1 fruit fly cellular context compared by ENCODE assay signal in the genomic region with DNA sequence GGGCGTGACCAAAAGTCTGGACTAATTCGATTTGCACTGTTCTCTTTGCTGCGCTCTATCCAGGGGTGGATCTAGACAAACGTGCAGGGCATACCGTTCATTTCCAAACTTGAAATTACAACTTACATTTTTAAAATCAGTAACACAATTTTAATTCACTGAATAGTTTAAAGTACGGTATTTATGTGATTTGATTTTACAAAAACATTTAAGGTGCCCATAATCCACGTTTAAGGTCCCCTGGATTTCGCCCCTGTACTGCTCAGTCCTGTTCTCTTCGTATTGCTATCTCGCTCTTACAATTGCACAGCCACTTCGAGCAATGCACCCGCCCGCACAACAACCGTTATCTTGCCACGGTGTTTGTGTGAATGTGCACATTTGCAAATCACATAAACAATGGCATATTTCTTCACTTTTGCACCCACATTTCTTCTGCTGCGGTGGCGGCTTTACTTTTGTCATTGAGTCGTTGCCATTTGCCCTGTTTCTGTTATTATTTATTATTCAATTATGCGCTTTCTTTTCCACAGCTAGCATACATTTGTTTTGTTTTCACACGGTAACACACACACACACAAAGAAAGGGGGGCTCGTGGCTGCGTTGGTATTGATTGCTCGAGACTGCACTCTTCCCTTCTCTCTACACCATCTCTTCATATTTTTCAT.
TF ChIP-seq lines count a peak whose summit lies in the region.

No protein-coding gene starts in this region.

TF ChIP-seq in whole organism, embryonic, 481 proteins besides CTCF, POLR2A, EP300 and RAD21 (continued from another document and continues in another):
- TF ChIP-seq Antp (GFP tag; optimal IDR thresholded peaks at IDR 0.05; lab: Kevin White, UChicago) (peak; percentile 78), ken (GFP tag; IDR thresholded peaks at IDR 0.05; lab: Robert Waterston, UW) (peak; percentile 79), stwl (tag; optimal IDR thresholded peaks at IDR 0.05; lab: Kevin White, UChicago) (peak; percentile 43), gsb-n (tag; optimal IDR thresholded peaks at IDR 0.05; lab: Kevin White, UChicago) (peak; percentile 87), nerfin-2 (GFP tag; IDR thresholded peaks at IDR 0.05; lab: Robert Waterston, UW; ENCODE audit: partially characterized antibody) (no peak), pum (GFP tag; optimal IDR thresholded peaks at IDR 0.05; lab: Kevin White, UChicago) (peak; percentile 84), chn (GFP tag; optimal IDR thresholded peaks at IDR 0.05; lab: Kevin White, UChicago) (peak; percentile 76), CG3065 (GFP tag; optimal IDR thresholded peaks at IDR 0.05; lab: Kevin White, UChicago) (no peak), CG31224 (GFP tag; IDR thresholded peaks at IDR 0.05; lab: Robert Waterston, UW) (peak; percentile 40; the same call in 1 of the 2 replicates), mld (GFP tag; IDR thresholded peaks at IDR 0.05; lab: Robert Waterston, UW; ENCODE audit: partially characterized antibody) (no peak), ash1 (GFP tag; optimal IDR thresholded peaks at IDR 0.05; lab: Kevin White, UChicago) (no peak), CG7271 (tag; optimal IDR thresholded peaks at IDR 0.05; lab: Kevin White, UChicago) (peak; percentile 71), sr (GFP tag; IDR thresholded peaks at IDR 0.05; lab: Robert Waterston, UW) (no peak), CG18011 (GFP tag; optimal IDR thresholded peaks at IDR 0.05; lab: Kevin White, UChicago) (no peak), tap (tag; optimal IDR thresholded peaks at IDR 0.05; lab: Kevin White, UChicago) (peak; percentile 70), CG17328 (GFP tag; IDR thresholded peaks at IDR 0.05; lab: Robert Waterston, UW) (peak; percentile 70), lmd (GFP tag; IDR thresholded peaks at IDR 0.05; lab: Robert Waterston, UW) (peak; percentile 83), CG31441 (GFP tag; IDR thresholded peaks at IDR 0.05; lab: Robert Waterston, UW) (peak; percentile 80), onecut (GFP tag; IDR thresholded peaks at IDR 0.05; lab: Robert Waterston, UW) (peak; percentile 50), CG10431 (GFP tag; optimal IDR thresholded peaks at IDR 0.05; lab: Kevin White, UChicago) (no peak), Taf1 (GFP tag; IDR thresholded peaks at IDR 0.05; lab: Robert Waterston, UW) (no peak), lab (GFP tag; optimal IDR thresholded peaks at IDR 0.05; lab: Kevin White, UChicago) (peak; percentile 73), ab (GFP tag; optimal IDR thresholded peaks at IDR 0.05; lab: Kevin White, UChicago) (no peak), CkIIα-i1 (GFP tag; IDR thresholded peaks at IDR 0.05; lab: Robert Waterston, UW) (no peak), hbn (GFP tag; IDR thresholded peaks at IDR 0.05; lab: Robert Waterston, UW; ENCODE audit: partially characterized antibody) (no peak), Oli (tag; optimal IDR thresholded peaks at IDR 0.05; lab: Kevin White, UChicago) (peak; percentile 77), pfk (GFP tag; optimal IDR thresholded peaks at IDR 0.05; lab: Kevin White, UChicago) (no peak), CG7987 (GFP tag; optimal IDR thresholded peaks at IDR 0.05; lab: Kevin White, UChicago) (peak; percentile 8), nerfin-1 (tag; optimal IDR thresholded peaks at IDR 0.05; lab: Kevin White, UChicago) (peak; percentile 81), chinmo (GFP tag; IDR thresholded peaks at IDR 0.05; lab: Robert Waterston, UW; ENCODE audit: partially characterized antibody) (no peak), BtbVII (GFP tag; optimal IDR thresholded peaks at IDR 0.05; lab: Kevin White, UChicago) (no peak), Sry-δ (GFP tag; optimal IDR thresholded peaks at IDR 0.05; lab: Kevin White, UChicago) (peak; percentile 38), CG9609 (GFP tag; optimal IDR thresholded peaks at IDR 0.05; lab: Kevin White, UChicago) (peak; percentile 64), Hr3 (GFP tag; optimal IDR thresholded peaks at IDR 0.05; lab: Kevin White, UChicago) (peak; percentile 74), CG7839 (tag; optimal IDR thresholded peaks at IDR 0.05; lab: Kevin White, UChicago) (peak; percentile 82), Meics (GFP tag; optimal IDR thresholded peaks at IDR 0.05; lab: Kevin White, UChicago) (peak; percentile 54), CG16815 (GFP tag; optimal IDR thresholded peaks at IDR 0.05; lab: Kevin White, UChicago) (peak; percentile 80), CG2202 (tag; optimal IDR thresholded peaks at IDR 0.05; lab: Kevin White, UChicago) (peak; percentile 73), CG12659 (GFP tag; optimal IDR thresholded peaks at IDR 0.05; lab: Kevin White, UChicago) (peak; percentile 53), ara (GFP tag; IDR thresholded peaks at IDR 0.05; lab: Robert Waterston, UW) (peak; percentile 91), E2f2 (GFP tag; IDR thresholded peaks at IDR 0.05; lab: Robert Waterston, UW) (0 out of 2 replicates have a peak, but pooled peaks have one; percentile 47), bigmax (GFP tag; optimal IDR thresholded peaks at IDR 0.05; lab: Kevin White, UChicago) (no peak), zf30C (GFP tag; optimal IDR thresholded peaks at IDR 0.05; lab: Kevin White, UChicago) (no peak), MBD-R2 (GFP tag; IDR thresholded peaks at IDR 0.05; lab: Robert Waterston, UW) (peak; percentile 12; the same call in 1 of the 2 replicates), HLH4C (GFP tag; IDR thresholded peaks at IDR 0.05; lab: Robert Waterston, UW; ENCODE audit: partially characterized antibody) (no peak), gfzf (GFP tag; optimal IDR thresholded peaks at IDR 0.05; lab: Kevin White, UChicago) (no peak), sob (GFP tag; IDR thresholded peaks at IDR 0.05; lab: Robert Waterston, UW) (peak; percentile 73; the same call in 1 of the 2 replicates), NfI (GFP tag; optimal IDR thresholded peaks at IDR 0.05; lab: Kevin White, UChicago) (peak; percentile 52), CG4328 (GFP tag; optimal IDR thresholded peaks at IDR 0.05; lab: Kevin White, UChicago) (no peak), Bdp1 (GFP tag; optimal IDR thresholded peaks at IDR 0.05; lab: Kevin White, UChicago) (peak; percentile 58), CG32772 (GFP tag; IDR thresholded peaks at IDR 0.05; lab: Robert Waterston, UW) (peak; percentile 85), CG10462 (GFP tag; optimal IDR thresholded peaks at IDR 0.05; lab: Kevin White, UChicago) (peak; percentile 60), CG2712 (tag; optimal IDR thresholded peaks at IDR 0.05; lab: Kevin White, UChicago) (peak; percentile 89), bab2 (GFP tag; optimal IDR thresholded peaks at IDR 0.05; lab: Kevin White, UChicago) (peak; percentile 85), CG34422 (GFP tag; IDR thresholded peaks at IDR 0.05; lab: Robert Waterston, UW) (peak; percentile 81; the same call in 2 of the 3 replicates), Xrp1 (GFP tag; IDR thresholded peaks at IDR 0.05; lab: Robert Waterston, UW) (peak; percentile 96), CG18764 (GFP tag; optimal IDR thresholded peaks at IDR 0.05; lab: Kevin White, UChicago) (peak; percentile 47), Trl (optimal IDR thresholded peaks at IDR 0.05; lab: Kevin White, UChicago) (no peak), Trl (GFP tag; optimal IDR thresholded peaks at IDR 0.05; lab: Kevin White, UChicago) (peak; percentile 74), Dad (GFP tag; optimal IDR thresholded peaks at IDR 0.05; lab: Kevin White, UChicago) (peak; percentile 53), Fer2 (tag; optimal IDR thresholded peaks at IDR 0.05; lab: Kevin White, UChicago) (peak; percentile 30), Ada2b (GFP tag; IDR thresholded peaks at IDR 0.05; lab: Robert Waterston, UW) (peak; percentile 79), nmo (GFP tag; optimal IDR thresholded peaks at IDR 0.05; lab: Kevin White, UChicago) (peak; percentile 89), H15 (GFP tag; IDR thresholded peaks at IDR 0.05; lab: Robert Waterston, UW) (peak; percentile 84), CG9817 (tag; optimal IDR thresholded peaks at IDR 0.05; lab: Kevin White, UChicago) (peak; percentile 48), pros (GFP tag; optimal IDR thresholded peaks at IDR 0.05; lab: Kevin White, UChicago) (no peak), prd (optimal IDR thresholded peaks at IDR 0.05; lab: Kevin White, UChicago) (no peak), prd (GFP tag; IDR thresholded peaks at IDR 0.05; lab: Robert Waterston, UW) (peak; percentile 96), inv (GFP tag; IDR thresholded peaks at IDR 0.05; lab: Robert Waterston, UW; ENCODE audit: partially characterized antibody) (peak; percentile 32; the same call in 1 of the 2 replicates), CG14014 (GFP tag; IDR thresholded peaks at IDR 0.05; lab: Robert Waterston, UW) (peak; percentile 55; the same call in 1 of the 2 replicates), CG18619 (GFP tag; optimal IDR thresholded peaks at IDR 0.05; lab: Kevin White, UChicago) (peak; percentile 56), fd96Cb (tag; optimal IDR thresholded peaks at IDR 0.05; lab: Kevin White, UChicago) (peak; percentile 93), CG7786 (GFP tag; optimal IDR thresholded peaks at IDR 0.05; lab: Kevin White, UChicago) (peak; percentile 64), en (GFP tag; optimal IDR thresholded peaks at IDR 0.05; lab: Kevin White, UChicago) (peak; percentile 57), pzg (GFP tag; optimal IDR thresholded peaks at IDR 0.05; lab: Kevin White, UChicago) (no peak), slou (GFP tag; optimal IDR thresholded peaks at IDR 0.05; lab: Kevin White, UChicago) (no peak), CG2120 (GFP tag; optimal IDR thresholded peaks at IDR 0.05; lab: Kevin White, UChicago) (peak; percentile 47), dm (GFP tag; optimal IDR thresholded peaks at IDR 0.05; lab: Kevin White, UChicago) (peak; percentile 65), CG9932 (GFP tag; IDR thresholded peaks at IDR 0.05; lab: Robert Waterston, UW) (0 out of 2 replicates have a peak, but pooled peaks have one; percentile 24), Myb (GFP tag; optimal IDR thresholded peaks at IDR 0.05; lab: Kevin White, UChicago) (peak; percentile 35), CG13123 (GFP tag; optimal IDR thresholded peaks at IDR 0.05; lab: Kevin White, UChicago) (no peak), CG8924 (tag; optimal IDR thresholded peaks at IDR 0.05; lab: Kevin White, UChicago) (peak; percentile 78), CG11085 (GFP tag; IDR thresholded peaks at IDR 0.05; lab: Robert Waterston, UW) (peak; percentile 54; the same call in 1 of the 2 replicates), CG11695 (GFP tag; IDR thresholded peaks at IDR 0.05; lab: Robert Waterston, UW) (peak; percentile 81), CG12219 (GFP tag; optimal IDR thresholded peaks at IDR 0.05; lab: Kevin White, UChicago) (peak; percentile 72), Atf3 (GFP tag; optimal IDR thresholded peaks at IDR 0.05; lab: Kevin White, UChicago) (peak; percentile 82), CG17802 (tag; optimal IDR thresholded peaks at IDR 0.05; lab: Kevin White, UChicago) (peak; percentile 40), nau (GFP tag; optimal IDR thresholded peaks at IDR 0.05; lab: Kevin White, UChicago) (no peak), CG2875 (GFP tag; optimal IDR thresholded peaks at IDR 0.05; lab: Kevin White, UChicago) (peak; percentile 66), hkb (optimal IDR thresholded peaks at IDR 0.05; lab: Kevin White, UChicago) (no peak), hkb (GFP tag; IDR thresholded peaks at IDR 0.05; lab: Robert Waterston, UW) (peak; percentile 84), dan (GFP tag; IDR thresholded peaks at IDR 0.05; lab: Robert Waterston, UW) (peak; percentile 75), CG6254 (GFP tag; optimal IDR thresholded peaks at IDR 0.05; lab: Kevin White, UChicago) (peak; percentile 72), vvl (GFP tag; IDR thresholded peaks at IDR 0.05; lab: Robert Waterston, UW) (peak; percentile 78), lilli (GFP tag; optimal IDR thresholded peaks at IDR 0.05; lab: Kevin White, UChicago) (peak; percentile 62), crol (GFP tag; IDR thresholded peaks at IDR 0.05; lab: Robert Waterston, UW) (no peak), h (optimal IDR thresholded peaks at IDR 0.05; lab: Kevin White, UChicago) (no peak), HmgD (GFP tag; optimal IDR thresholded peaks at IDR 0.05; lab: Kevin White, UChicago) (no peak), CG4854 (GFP tag; optimal IDR thresholded peaks at IDR 0.05; lab: Kevin White, UChicago) (peak; percentile 13), cato (GFP tag; optimal IDR thresholded peaks at IDR 0.05; lab: Kevin White, UChicago; ENCODE audit: borderline replicate concordance) (peak; percentile 60), CG13424 (tag; optimal IDR thresholded peaks at IDR 0.05; lab: Kevin White, UChicago) (peak; percentile 74), CG10274 (GFP tag; optimal IDR thresholded peaks at IDR 0.05; lab: Kevin White, UChicago) (peak; percentile 31), CG8359 (GFP tag; optimal IDR thresholded peaks at IDR 0.05; lab: Kevin White, UChicago; ENCODE audit: borderline replicate concordance) (peak; percentile 64), sim (GFP tag; IDR thresholded peaks at IDR 0.05; lab: Robert Waterston, UW) (no peak), dati (GFP tag; IDR thresholded peaks at IDR 0.05; lab: Robert Waterston, UW) (peak; percentile 65; the same call in 1 of the 2 replicates), ap (GFP tag; IDR thresholded peaks at IDR 0.05; lab: Robert Waterston, UW) (peak; percentile 47; the same call in 1 of the 2 replicates), CG8281 (tag; optimal IDR thresholded peaks at IDR 0.05; lab: Kevin White, UChicago) (peak; percentile 39), Drgx (GFP tag; IDR thresholded peaks at IDR 0.05; lab: Robert Waterston, UW) (peak; percentile 99), CrebB (tag; optimal IDR thresholded peaks at IDR 0.05; lab: Kevin White, UChicago) (peak; percentile 39), CG6791 (GFP tag; IDR thresholded peaks at IDR 0.05; lab: Robert Waterston, UW; ENCODE audit: partially characterized antibody) (no peak), pho (GFP tag; optimal IDR thresholded peaks at IDR 0.05; lab: Kevin White, UChicago) (no peak), CG15479 (GFP tag; optimal IDR thresholded peaks at IDR 0.05; lab: Kevin White, UChicago) (peak; percentile 93), CG14441 (GFP tag; IDR thresholded peaks at IDR 0.05; lab: Robert Waterston, UW) (peak; percentile 61), rib (GFP tag; IDR thresholded peaks at IDR 0.05; lab: Robert Waterston, UW) (no peak), CG34376 (GFP tag; optimal IDR thresholded peaks at IDR 0.05; lab: Kevin White, UChicago) (no peak), CG17829 (tag; optimal IDR thresholded peaks at IDR 0.05; lab: Kevin White, UChicago) (peak; percentile 89), twi (tag; optimal IDR thresholded peaks at IDR 0.05; lab: Kevin White, UChicago) (peak; percentile 69), knrl (GFP tag; IDR thresholded peaks at IDR 0.05; lab: Robert Waterston, UW; ENCODE audit: partially characterized antibody) (peak; percentile 45; the same call in 2 of the 3 replicates), CG4730 (GFP tag; IDR thresholded peaks at IDR 0.05; lab: Robert Waterston, UW) (peak; percentile 80), Pdp1 (GFP tag; optimal IDR thresholded peaks at IDR 0.05; lab: Kevin White, UChicago) (peak; percentile 78), sug (tag; optimal IDR thresholded peaks at IDR 0.05; lab: Kevin White, UChicago) (no peak)
